Fruit fly (Drosophila melanogaster): ENCODE measurements around the gene RhoGAP92B.

- TF ChIP-seq CG6854 (GFP tag; optimal IDR thresholded peaks at IDR 0.05) (peak; percentile 38), CG8119 (GFP tag; IDR thresholded peaks at IDR 0.05) (peak; percentile 33; the same call in 1 of the 3 replicates), salr (GFP tag; optimal IDR thresholded peaks at IDR 0.05) (no peak), CG32006 (GFP tag; optimal IDR thresholded peaks at IDR 0.05) (peak; percentile 36), Lpt (GFP tag; optimal IDR thresholded peaks at IDR 0.05) (no peak), CG10631 (GFP tag; optimal IDR thresholded peaks at IDR 0.05) (no peak), OdsH (GFP tag; optimal IDR thresholded peaks at IDR 0.05) (peak; percentile 11), CG16779 (tag; optimal IDR thresholded peaks at IDR 0.05) (no peak), pdm3 (GFP tag; optimal IDR thresholded peaks at IDR 0.05) (no peak), spab (GFP tag; optimal IDR thresholded peaks at IDR 0.05) (no peak), CG6808 (GFP tag; optimal IDR thresholded peaks at IDR 0.05) (peak; percentile 38), Ets96B (tag; optimal IDR thresholded peaks at IDR 0.05) (peak; percentile 18), Sox102F (GFP tag; optimal IDR thresholded peaks at IDR 0.05) (no peak)
Measured at dm6 chr3R:19880431-19880939, 24.5 kb upstream of the RhoGAP92B start.
